Worm (Caenorhabditis elegans) whole organism, L4/young adult: ENCODE data around the gene hmg-1.2.

ENCODE experiments used
- W03F9.2 ChIP-seq: fragments of 150-350 bp; optimal IDR thresholded peaks from 2 replicates; lab custom pipeline; 2014; ENCODE audit warnings: missing biosample characterization, missing genetic modification characterization
- dao-5 ChIP-seq: sonication (generic microtip); optimal IDR thresholded peaks from 2 replicates; lab custom pipeline; 2016; ENCODE audit warnings: missing genotype, missing genetic modification characterization, moderate library complexity, missing compliant biosample characterization
- him-1 ChIP-seq: sonication (generic microtip); optimal IDR thresholded peaks from 2 replicates; lab custom pipeline; 2016; ENCODE audit warnings: missing genotype, missing genetic modification reagents, missing genetic modification characterization, missing compliant biosample characterization

DNA sequence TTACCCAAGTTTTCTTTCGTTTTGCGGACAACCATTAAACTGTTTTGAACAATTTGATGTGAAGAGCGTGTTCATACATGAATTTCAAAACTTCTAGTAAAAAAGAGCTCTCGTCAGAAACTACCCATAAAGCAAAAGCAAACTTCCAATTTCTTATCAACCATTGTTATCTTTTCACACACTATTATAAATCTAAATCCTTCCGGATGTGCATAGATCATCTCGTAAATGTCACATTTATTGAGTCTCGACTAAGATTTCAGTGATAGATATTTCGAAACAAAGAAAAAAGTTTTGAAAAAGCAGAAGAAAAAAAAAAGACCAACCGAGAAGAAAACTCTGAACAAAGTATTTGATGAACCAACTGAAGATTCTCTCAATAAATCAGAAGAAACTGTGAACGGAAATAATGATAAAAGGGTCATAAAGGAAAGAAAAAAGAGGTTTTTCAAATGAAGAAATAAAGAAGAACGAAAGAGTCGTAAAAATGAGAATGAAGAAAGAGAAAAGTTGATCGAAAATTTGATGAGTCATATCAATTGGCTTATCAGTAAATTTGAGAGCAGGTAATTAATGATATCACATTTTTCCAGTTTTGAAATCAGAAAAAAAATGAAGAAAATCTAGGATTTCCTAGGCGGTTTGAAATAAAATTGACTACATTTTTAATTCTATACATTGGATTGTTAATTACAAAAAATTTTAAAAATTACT lies 10.4 kb downstream of the hmg-1.2 start:
- TF ChIP-seq dao-5 (tag; lab: Kevin White, UChicago) (no peak), him-1 (tag; lab: Kevin White, UChicago) (no peak), W03F9.2 (tag; lab: Kevin White, UChicago) (no peak)
